Worm (Caenorhabditis elegans) whole organism, late embryonic: ENCODE results near the gene let-413.

ENCODE experiments used
- C08G9.2 ChIP-seq: sonication (generic microtip); optimal IDR thresholded peaks from 2 replicates; lab custom pipeline; 2016; ENCODE audit warnings: mild to moderate bottlenecking, missing genetic modification characterization, moderate library complexity, missing compliant biosample characterization
- F13H6.1 ChIP-seq: sonication (generic microtip); optimal IDR thresholded peaks from 2 replicates; lab custom pipeline; 2016; ENCODE audit warnings: missing genetic modification characterization, missing compliant biosample characterization
- K02D7.2 ChIP-seq: sonication (generic microtip); optimal IDR thresholded peaks from 2 replicates; lab custom pipeline; 2017; ENCODE audit warnings: mild to moderate bottlenecking, missing genetic modification characterization, missing compliant biosample characterization
- ama-1 ChIP-seq: fragments of 150-350 bp; optimal IDR thresholded peaks from 2 replicates; lab custom pipeline; 2014
- ceh-14 ChIP-seq: sonication (generic microtip); optimal IDR thresholded peaks from 2 replicates; lab custom pipeline; 2016; ENCODE audit warnings: missing genotype, missing genetic modification characterization, missing compliant biosample characterization
- ceh-18 ChIP-seq: sonication (generic microtip); optimal IDR thresholded peaks from 2 replicates; lab custom pipeline; 2016; ENCODE audit warnings: missing genetic modification characterization, missing compliant biosample characterization
- ceh-19 ChIP-seq: fragments of 200-800 bp; sonication (Bioruptor generic); optimal IDR thresholded peaks from 2 replicates; lab custom pipeline; 2018; ENCODE audit warnings: mild to moderate bottlenecking, missing genetic modification characterization, missing compliant biosample characterization
- ceh-22 ChIP-seq: sonication (generic microtip); optimal IDR thresholded peaks from 2 replicates; lab custom pipeline; 2017; ENCODE audit warnings: missing biosample characterization, missing genetic modification characterization
- ceh-24 ChIP-seq: sonication (generic microtip); optimal IDR thresholded peaks from 2 replicates; lab custom pipeline; 2016; ENCODE audit warnings: mild to moderate bottlenecking, missing genetic modification characterization, missing compliant biosample characterization
- ceh-30 ChIP-seq: fragments of 150-350 bp; optimal IDR thresholded peaks from 2 replicates; lab custom pipeline; 2014; ENCODE audit warnings: missing biosample characterization, missing genetic modification characterization
- ceh-31 ChIP-seq: sonication (generic microtip); optimal IDR thresholded peaks from 2 replicates; lab custom pipeline; 2016; ENCODE audit warnings: missing genetic modification characterization, missing compliant biosample characterization
- ceh-6 ChIP-seq: fragments of 200-800 bp; sonication (Bioruptor generic); optimal IDR thresholded peaks from 2 replicates; lab custom pipeline; 2018; ENCODE audit warnings: mild to moderate bottlenecking, missing genetic modification characterization, missing compliant biosample characterization
- che-1 ChIP-seq: sonication (generic microtip); optimal IDR thresholded peaks from 2 replicates; lab custom pipeline; 2016; ENCODE audit warnings: mild to moderate bottlenecking, missing genetic modification characterization, missing compliant biosample characterization
- dmd-4 ChIP-seq: sonication (generic microtip); optimal IDR thresholded peaks from 2 replicates; lab custom pipeline; 2016; ENCODE audit warnings: borderline replicate concordance, missing genetic modification characterization, missing compliant biosample characterization
- elt-2 ChIP-seq: sonication (generic microtip); optimal IDR thresholded peaks from 2 replicates; lab custom pipeline; 2016; ENCODE audit warnings: missing genetic modification reagents, missing genetic modification characterization, missing compliant biosample characterization
- elt-4 ChIP-seq: sonication (generic microtip); optimal IDR thresholded peaks from 2 replicates; lab custom pipeline; 2016; ENCODE audit warnings: missing genetic modification characterization, missing compliant biosample characterization
- ets-4 ChIP-seq: sonication (generic microtip); optimal IDR thresholded peaks from 2 replicates; lab custom pipeline; 2016; ENCODE audit warnings: missing genetic modification characterization, missing compliant biosample characterization
- eyg-1 ChIP-seq: sonication (generic microtip); optimal IDR thresholded peaks from 2 replicates; lab custom pipeline; 2016; ENCODE audit warnings: missing genotype, missing genetic modification characterization, missing compliant biosample characterization
- fax-1 ChIP-seq: sonication (generic microtip); optimal IDR thresholded peaks from 2 replicates; lab custom pipeline; 2016; ENCODE audit warnings: missing genotype, missing genetic modification characterization, missing compliant biosample characterization
- fkh-10 ChIP-seq: fragments of 150-350 bp; optimal IDR thresholded peaks from 2 replicates; lab custom pipeline; 2014; ENCODE audit warnings: missing biosample characterization, missing genetic modification reagents, missing genetic modification characterization
- fkh-6 ChIP-seq: sonication (generic microtip); optimal IDR thresholded peaks from 2 replicates; lab custom pipeline; 2016; ENCODE audit warnings: missing genetic modification characterization, missing compliant biosample characterization
- gmeb-2 ChIP-seq: sonication (generic microtip); optimal IDR thresholded peaks from 2 replicates; lab custom pipeline; 2016; ENCODE audit warnings: missing genetic modification characterization, inconsistent platforms, missing compliant biosample characterization
- hlh-13 ChIP-seq: fragments of 200-800 bp; sonication (Bioruptor generic); optimal IDR thresholded peaks from 2 replicates; lab custom pipeline; 2018; ENCODE audit warnings: mild to moderate bottlenecking, missing genetic modification characterization, missing compliant biosample characterization
- hlh-15 ChIP-seq: sonication (generic microtip); optimal IDR thresholded peaks from 2 replicates; lab custom pipeline; 2016; ENCODE audit warnings: missing genetic modification characterization, missing compliant biosample characterization
- hlh-6 ChIP-seq: sonication (generic microtip); optimal IDR thresholded peaks from 2 replicates; lab custom pipeline; 2016; ENCODE audit warnings: missing genotype, missing genetic modification characterization, missing compliant biosample characterization
- hlh-8 ChIP-seq: sonication (generic microtip); optimal IDR thresholded peaks from 2 replicates; lab custom pipeline; 2016; ENCODE audit warnings: missing genotype, missing genetic modification characterization, missing compliant biosample characterization
- lin-11 ChIP-seq: fragments of 200-800 bp; sonication (Bioruptor generic); optimal IDR thresholded peaks from 2 replicates; lab custom pipeline; 2018; ENCODE audit warnings: mild to moderate bottlenecking, missing genetic modification characterization, missing compliant biosample characterization
- madf-2 ChIP-seq: sonication (generic microtip); optimal IDR thresholded peaks from 2 replicates; lab custom pipeline; 2017; ENCODE audit warnings: missing genetic modification characterization, missing compliant biosample characterization
- mec-3 ChIP-seq: sonication (generic microtip); optimal IDR thresholded peaks from 2 replicates; lab custom pipeline; 2016; ENCODE audit warnings: borderline replicate concordance, missing genetic modification characterization, missing compliant biosample characterization
- nhr-11 ChIP-seq: fragments of 150-350 bp; optimal IDR thresholded peaks from 2 replicates; lab custom pipeline; 2014; ENCODE audit warnings: missing biosample characterization, missing genetic modification characterization
- nhr-232 ChIP-seq: sonication (generic microtip); optimal IDR thresholded peaks from 2 replicates; lab custom pipeline; 2016; ENCODE audit warnings: missing genetic modification characterization, missing compliant biosample characterization
- pat-9 ChIP-seq: fragments of 200-800 bp; sonication (Bioruptor generic); optimal IDR thresholded peaks from 2 replicates; lab custom pipeline; 2018; ENCODE audit warnings: mild to moderate bottlenecking, missing genetic modification characterization, moderate library complexity, missing compliant biosample characterization
- pax-1 ChIP-seq: fragments of 150-350 bp; optimal IDR thresholded peaks from 2 replicates; lab custom pipeline; 2014; ENCODE audit warnings: missing biosample characterization, missing genetic modification characterization
- pha-2 ChIP-seq: sonication (generic microtip); optimal IDR thresholded peaks from 2 replicates; lab custom pipeline; 2017; ENCODE audit warnings: mild to moderate bottlenecking, missing genetic modification characterization, missing compliant biosample characterization
- pha-4 ChIP-seq: fragments of 150-350 bp; optimal IDR thresholded peaks from 2 replicates; lab custom pipeline; 2018; ENCODE audit warnings: missing biosample characterization, missing genetic modification reagents, missing genetic modification characterization
- pros-1 ChIP-seq: fragments of 150-350 bp; optimal IDR thresholded peaks from 2 replicates; lab custom pipeline; 2014; ENCODE audit warnings: missing biosample characterization, missing genetic modification reagents, missing genetic modification characterization
- ref-2 ChIP-seq: sonication (generic microtip); optimal IDR thresholded peaks from 2 replicates; lab custom pipeline; 2016; ENCODE audit warnings: missing genetic modification characterization, missing compliant biosample characterization
- sdc-2 ChIP-seq: sonication (generic microtip); optimal IDR thresholded peaks from 2 replicates; lab custom pipeline; 2016; ENCODE audit warnings: missing genotype, missing genetic modification characterization, missing compliant biosample characterization
- sox-2 ChIP-seq: fragments of 200-800 bp; sonication (Bioruptor generic); IDR thresholded peaks from 2 replicates; pipeline ENCODE4 v1.3.6; 2022; ENCODE audit warnings: missing genetic modification reagents, missing genetic modification characterization, missing compliant biosample characterization
- sox-4 ChIP-seq: sonication (generic microtip); optimal IDR thresholded peaks from 2 replicates; lab custom pipeline; 2017; ENCODE audit warnings: mild to moderate bottlenecking, missing genetic modification characterization, inconsistent platforms, missing compliant biosample characterization
- syd-9 ChIP-seq: sonication (generic microtip); optimal IDR thresholded peaks from 2 replicates; lab custom pipeline; 2016; ENCODE audit warnings: mild to moderate bottlenecking, missing genetic modification characterization, moderate library complexity, missing compliant biosample characterization
- tbx-2 ChIP-seq: sonication (generic microtip); optimal IDR thresholded peaks from 2 replicates; lab custom pipeline; 2016; ENCODE audit warnings: missing genetic modification characterization, missing compliant biosample characterization
- tbx-7 ChIP-seq: sonication (generic microtip); optimal IDR thresholded peaks from 2 replicates; lab custom pipeline; 2016; ENCODE audit warnings: missing genotype, missing genetic modification characterization, missing compliant biosample characterization
- ttx-3 ChIP-seq: sonication (generic microtip); optimal IDR thresholded peaks from 2 replicates; lab custom pipeline; 2016; ENCODE audit warnings: missing genetic modification reagents, missing genetic modification characterization, missing compliant biosample characterization
- unc-42 ChIP-seq: sonication (generic microtip); optimal IDR thresholded peaks from 2 replicates; lab custom pipeline; 2016; ENCODE audit warnings: missing genotype, missing genetic modification characterization, missing compliant biosample characterization
- ztf-16 ChIP-seq: sonication (generic microtip); optimal IDR thresholded peaks from 2 replicates; lab custom pipeline; 2017; ENCODE audit warnings: missing genetic modification characterization, missing compliant biosample characterization

Gene let-413

ce11 chrV:8007460-8008292 lies 30.1 kb upstream of the let-413 start, which contains the start of gene Y97E10AR.3:
Gene Y97E10AR.3 (minus strand): TSS chrV:8007510.
- TF ChIP-seq dmd-4 (no peak), che-1 (tag; lab: Kevin White, UChicago) (no peak), ets-4 (tag; lab: Kevin White, UChicago) (no peak), ama-1 (lab: Kevin White, UChicago) (no peak), unc-42 (tag; lab: Kevin White, UChicago) (peak; percentile 21), hlh-15 (tag; lab: Kevin White, UChicago) (no peak), sdc-2 (tag; lab: Kevin White, UChicago) (no peak), ceh-19 (GFP tag; lab: Kevin White, UChicago) (no peak), C08G9.2 (tag; lab: Kevin White, UChicago) (no peak)

- TF ChIP-seq tbx-2 (tag; lab: Kevin White, UChicago): no peak
- no peak for TF ChIP-seq ceh-18 (tag; lab: Kevin White, UChicago)
- no peak for TF ChIP-seq fkh-6 (tag; lab: Kevin White, UChicago)
- no peak for TF ChIP-seq ceh-24
- no peak for TF ChIP-seq C08G9.2 (tag; lab: Kevin White, UChicago)
- no peak for TF ChIP-seq sox-2 (GFP tag; lab: Robert Waterston, UW)
- no peak for TF ChIP-seq fax-1 (tag; lab: Kevin White, UChicago)
- no peak for TF ChIP-seq pha-4 (tag; lab: Kevin White, UChicago)
- no peak for TF ChIP-seq ceh-31 (tag; lab: Kevin White, UChicago)
- TF ChIP-seq elt-4: no peak
- TF ChIP-seq hlh-13 (GFP tag; lab: Kevin White, UChicago): no peak
- TF ChIP-seq pros-1 (tag; lab: Kevin White, UChicago): no peak
- TF ChIP-seq ref-2 (tag; lab: Kevin White, UChicago): no peak
- TF ChIP-seq ztf-16 (tag; lab: Kevin White, UChicago): no peak
- TF ChIP-seq pat-9 (tag; lab: Kevin White, UChicago): no peak
- no peak for TF ChIP-seq ceh-30 (tag; lab: Kevin White, UChicago)
- TF ChIP-seq ceh-14 (tag; lab: Kevin White, UChicago): no peak
- TF ChIP-seq ttx-3 (tag; lab: Kevin White, UChicago): no peak
- no peak for TF ChIP-seq F13H6.1 (tag; lab: Kevin White, UChicago)
- no peak for TF ChIP-seq dmd-4
Observed at ce11 chrV:8005000-8005399, 27.4 kb upstream of the let-413 start, which contains the start of gene Y97E10AR.8. Gene Y97E10AR.8 (plus strand): TSS chrV:8005300.

ce11 chrV:8000929-8001513 lies 23.4 kb upstream of the let-413 start, which contains the start of gene Y97E10AR.1:
Gene Y97E10AR.1 (plus strand): TSS chrV:8001463.
- TF ChIP-seq pat-9 (tag; lab: Kevin White, UChicago) (no peak), ceh-22 (tag; lab: Kevin White, UChicago) (no peak), lin-11 (tag; lab: Kevin White, UChicago) (no peak), pha-2 (no peak), ttx-3 (tag; lab: Kevin White, UChicago) (no peak), F13H6.1 (tag; lab: Kevin White, UChicago) (peak; percentile 68), fax-1 (tag; lab: Kevin White, UChicago) (no peak), nhr-232 (tag; lab: Kevin White, UChicago) (no peak), K02D7.2 (tag; lab: Kevin White, UChicago) (no peak), ceh-24 (no peak), sox-4 (tag; lab: Kevin White, UChicago) (no peak), elt-2 (tag; lab: Kevin White, UChicago) (peak; percentile 40), sdc-2 (tag; lab: Kevin White, UChicago) (peak; percentile 29), tbx-7 (tag; lab: Kevin White, UChicago) (no peak), sox-2 (GFP tag; lab: Robert Waterston, UW) (no peak), hlh-6 (no peak), gmeb-2 (tag; lab: Kevin White, UChicago) (no peak), tbx-2 (tag; lab: Kevin White, UChicago) (peak; percentile 74), eyg-1 (tag; lab: Kevin White, UChicago) (no peak), syd-9 (tag; lab: Kevin White, UChicago) (peak; percentile 73), ceh-6 (GFP tag; lab: Kevin White, UChicago) (no peak), hlh-8 (tag; lab: Kevin White, UChicago) (peak; percentile 77), pax-1 (no peak), madf-2 (tag; lab: Kevin White, UChicago) (peak; percentile 36), fkh-10 (GFP tag; lab: Kevin White, UChicago) (no peak), hlh-15 (tag; lab: Kevin White, UChicago) (no peak), mec-3 (no peak), nhr-11 (tag; lab: Kevin White, UChicago) (no peak), ceh-14 (tag; lab: Kevin White, UChicago) (peak; percentile 77), fkh-6 (tag; lab: Kevin White, UChicago) (peak; percentile 62)
